Fruit fly (Drosophila melanogaster): Measurements from ENCODE around the gene CG42464.

CG42464 gene

dm6 chr2L:3668451-3668850 is 30.8 kb upstream of the CG42464 start, which contains the start of gene Sfp24Ba:
Gene Sfp24Ba, minus strand, starts transcription at chr2L:3668551.
- TF ChIP-seq brk (GFP tag; optimal IDR thresholded peaks at IDR 0.05): no peak
- no peak for TF ChIP-seq pan (optimal IDR thresholded peaks at IDR 0.05)
- TF ChIP-seq Hr83 (GFP tag; optimal IDR thresholded peaks at IDR 0.05; ENCODE audit: poor library complexity, severe bottlenecking): no peak
- no peak for TF ChIP-seq woc (GFP tag; optimal IDR thresholded peaks at IDR 0.05)
- TF ChIP-seq dl (GFP tag; optimal IDR thresholded peaks at IDR 0.05; ENCODE audit: insufficient read depth in 1 of 2, partially characterized antibody in 2 of 2): no peak
- no peak for TF ChIP-seq usp (GFP tag; optimal IDR thresholded peaks at IDR 0.05)
- TF ChIP-seq CG32264 (GFP tag; optimal IDR thresholded peaks at IDR 0.05): no peak
- TF ChIP-seq fru (GFP tag; optimal IDR thresholded peaks at IDR 0.05): no peak

dm6 chr2L:3669034-3669433 is 30.2 kb upstream of the CG42464 start, which contains the start of gene Sfp24Bd:
Gene Sfp24Bd, minus strand, starts transcription at chr2L:3669134.
- no peak for TF ChIP-seq OdsH (GFP tag; optimal IDR thresholded peaks at IDR 0.05)
- no peak for TF ChIP-seq CrebA (GFP tag; optimal IDR thresholded peaks at IDR 0.05; ENCODE audit: borderline replicate concordance)
- no peak for TF ChIP-seq dl (GFP tag; optimal IDR thresholded peaks at IDR 0.05; ENCODE audit: insufficient read depth in 1 of 2, partially characterized antibody in 2 of 2)
- TF ChIP-seq Rel (GFP tag; optimal IDR thresholded peaks at IDR 0.05): no peak
- no peak for TF ChIP-seq Rel (tag; optimal IDR thresholded peaks at IDR 0.05)
- no peak for TF ChIP-seq ey (GFP tag; optimal IDR thresholded peaks at IDR 0.05)
- TF ChIP-seq sage (GFP tag; optimal IDR thresholded peaks at IDR 0.05): no peak
- no peak for TF ChIP-seq br (GFP tag; optimal IDR thresholded peaks at IDR 0.05)
- TF ChIP-seq sv (GFP tag; optimal IDR thresholded peaks at IDR 0.05): no peak
- no peak for TF ChIP-seq foxo (GFP tag; optimal IDR thresholded peaks at IDR 0.05)

dm6 chr2L:3669675-3670074 is 29.6 kb upstream of the CG42464 start, which contains the start of gene Sfp24Bb:
Gene Sfp24Bb, minus strand, starts transcription at chr2L:3669775.
- no peak for TF ChIP-seq N (GFP tag; optimal IDR thresholded peaks at IDR 0.05)
- TF ChIP-seq ey (GFP tag; optimal IDR thresholded peaks at IDR 0.05): no peak
- no peak for TF ChIP-seq brk (GFP tag; optimal IDR thresholded peaks at IDR 0.05)
- TF ChIP-seq CrebA (GFP tag; optimal IDR thresholded peaks at IDR 0.05; ENCODE audit: borderline replicate concordance): no peak
- TF ChIP-seq Jra (GFP tag; optimal IDR thresholded peaks at IDR 0.05): no peak
- no peak for TF ChIP-seq pan (optimal IDR thresholded peaks at IDR 0.05)
- TF ChIP-seq usp (GFP tag; optimal IDR thresholded peaks at IDR 0.05): no peak
- no peak for TF ChIP-seq GATAd (GFP tag; optimal IDR thresholded peaks at IDR 0.05)
- no peak for TF ChIP-seq OdsH (GFP tag; optimal IDR thresholded peaks at IDR 0.05)
- no peak for TF ChIP-seq Dfd (GFP tag; optimal IDR thresholded peaks at IDR 0.05)
- TF ChIP-seq fru (GFP tag; optimal IDR thresholded peaks at IDR 0.05): no peak
- no peak for TF ChIP-seq tai (GFP tag; optimal IDR thresholded peaks at IDR 0.05)
- no peak for TF ChIP-seq dsf (GFP tag; optimal IDR thresholded peaks at IDR 0.05; ENCODE audit: borderline replicate concordance)
- TF ChIP-seq sage (GFP tag; optimal IDR thresholded peaks at IDR 0.05): no peak
- no peak for TF ChIP-seq rgr (GFP tag; optimal IDR thresholded peaks at IDR 0.05)

- no peak for TF ChIP-seq Hnf4 (GFP tag; optimal IDR thresholded peaks at IDR 0.05)
These were observed 28.8 kb upstream of the CG42464 start, which contains the start of gene Sfp24Bc for dm6 chr2L:3670481-3670880. Gene Sfp24Bc, minus strand, starts transcription at chr2L:3670581.

- TF ChIP-seq HLH106 (tag; optimal IDR thresholded peaks at IDR 0.05) (no peak), OdsH (GFP tag; optimal IDR thresholded peaks at IDR 0.05) (no peak), ey (GFP tag; optimal IDR thresholded peaks at IDR 0.05) (no peak), rgr (GFP tag; optimal IDR thresholded peaks at IDR 0.05) (no peak)
These were observed 23.5 kb upstream of the CG42464 start for dm6 chr2L:3675770-3676169.

- TF ChIP-seq Jra (GFP tag; optimal IDR thresholded peaks at IDR 0.05): no peak
- no peak for TF ChIP-seq tai (GFP tag; optimal IDR thresholded peaks at IDR 0.05)
- TF ChIP-seq sage (GFP tag; optimal IDR thresholded peaks at IDR 0.05): no peak
These were observed 17.9 kb upstream of the CG42464 start for dm6 chr2L:3681338-3681737.

- TF ChIP-seq Mio (GFP tag; optimal IDR thresholded peaks at IDR 0.05): no peak
- no peak for TF ChIP-seq Vsx2 (GFP tag; optimal IDR thresholded peaks at IDR 0.05; ENCODE audit: partially characterized antibody)
- no peak for TF ChIP-seq br (GFP tag; optimal IDR thresholded peaks at IDR 0.05)
- no peak for TF ChIP-seq CrebA (GFP tag; optimal IDR thresholded peaks at IDR 0.05; ENCODE audit: borderline replicate concordance)
- no peak for TF ChIP-seq Sp1 (GFP tag; optimal IDR thresholded peaks at IDR 0.05)
- TF ChIP-seq pan (optimal IDR thresholded peaks at IDR 0.05): no peak
- no peak for TF ChIP-seq CG9705 (GFP tag; optimal IDR thresholded peaks at IDR 0.05)
- TF ChIP-seq Abd-B (GFP tag; optimal IDR thresholded peaks at IDR 0.05): no peak
- no peak for TF ChIP-seq usp (GFP tag; optimal IDR thresholded peaks at IDR 0.05)
- TF ChIP-seq Hr83 (GFP tag; optimal IDR thresholded peaks at IDR 0.05; ENCODE audit: poor library complexity, severe bottlenecking): no peak
- TF ChIP-seq N (GFP tag; optimal IDR thresholded peaks at IDR 0.05): no peak
- no peak for TF ChIP-seq dsf (GFP tag; optimal IDR thresholded peaks at IDR 0.05; ENCODE audit: borderline replicate concordance)
- no peak for TF ChIP-seq Rel (GFP tag; optimal IDR thresholded peaks at IDR 0.05)
- no peak for TF ChIP-seq Rel (tag; optimal IDR thresholded peaks at IDR 0.05)
- no peak for TF ChIP-seq dl (GFP tag; optimal IDR thresholded peaks at IDR 0.05; ENCODE audit: insufficient read depth in 1 of 2, partially characterized antibody in 2 of 2)
These were observed 16.8 kb upstream of the CG42464 start for dm6 chr2L:3682489-3682888.

Measured in whole organism, wandering third instar larva.